Worm (Caenorhabditis elegans): ENCODE data around the gene aat-6.
"Not testable (repeated sequence)": the region's sequence is repeated elsewhere in the genome, so short reads cannot be mapped to it uniquely, and the experiment has no call there.

Gene aat-6

ce11 chrV:11480734-11481133 lies 10.3 kb upstream of the aat-6 start, which contains the start of gene T11F9.14:
TSS of gene T11F9.14 (minus strand) at chrV:11480834.
- TF ChIP-seq unc-39, alr-1, elt-3 (tag; optimal IDR thresholded peaks at IDR 0.05): not testable (repeated sequence)

ce11 chrV:11479406-11479805 lies 8.9 kb upstream of the aat-6 start, which contains the start of gene T11F9.22:
TSS of gene T11F9.22 (plus strand) at chrV:11479706.
- TF ChIP-seq crh-2 (tag; optimal IDR thresholded peaks at IDR 0.05) (no peak), nhr-21 (tag; optimal IDR thresholded peaks at IDR 0.05) (no peak), nhr-77 (tag; optimal IDR thresholded peaks at IDR 0.05) (no peak), alr-1 (tag; optimal IDR thresholded peaks at IDR 0.05) (no peak), ceh-82 (tag; optimal IDR thresholded peaks at IDR 0.05) (no peak), unc-55 (GFP tag; optimal IDR thresholded peaks at IDR 0.05) (no peak), elt-3 (tag; optimal IDR thresholded peaks at IDR 0.05) (no peak), aly-2 (tag; optimal IDR thresholded peaks at IDR 0.05) (no peak), unc-62 (GFP tag; optimal IDR thresholded peaks at IDR 0.05) (no peak), skn-1 (tag; optimal IDR thresholded peaks at IDR 0.05) (no peak), ztf-1 (GFP tag; conservative IDR thresholded peaks at IDR 0.05) (no peak), ZK546.5 (tag; optimal IDR thresholded peaks at IDR 0.05) (no peak), nhr-10 (tag; optimal IDR thresholded peaks at IDR 0.05) (no peak), lin-11 (tag; optimal IDR thresholded peaks at IDR 0.05) (no peak), C34F6.9 (tag; optimal IDR thresholded peaks at IDR 0.05) (no peak), nhr-12 (tag; optimal IDR thresholded peaks at IDR 0.05) (no peak), lin-13 (GFP tag; optimal IDR thresholded peaks at IDR 0.05) (no peak), ztf-4 (tag; optimal IDR thresholded peaks at IDR 0.05) (no peak), ceh-16 (tag; optimal IDR thresholded peaks at IDR 0.05) (no peak)

- not testable (repeated sequence) for TF ChIP-seq ztf-1 (GFP tag; conservative IDR thresholded peaks at IDR 0.05); ceh-16 (tag; optimal IDR thresholded peaks at IDR 0.05); fos-1 (tag; optimal IDR thresholded peaks at IDR 0.05)
Measured at ce11 chrV:11475638-11476037, 5.2 kb upstream of the aat-6 start, which contains the start of gene T11F9.7. TSS of gene T11F9.7 (plus strand) at chrV:11475938.

DNA sequence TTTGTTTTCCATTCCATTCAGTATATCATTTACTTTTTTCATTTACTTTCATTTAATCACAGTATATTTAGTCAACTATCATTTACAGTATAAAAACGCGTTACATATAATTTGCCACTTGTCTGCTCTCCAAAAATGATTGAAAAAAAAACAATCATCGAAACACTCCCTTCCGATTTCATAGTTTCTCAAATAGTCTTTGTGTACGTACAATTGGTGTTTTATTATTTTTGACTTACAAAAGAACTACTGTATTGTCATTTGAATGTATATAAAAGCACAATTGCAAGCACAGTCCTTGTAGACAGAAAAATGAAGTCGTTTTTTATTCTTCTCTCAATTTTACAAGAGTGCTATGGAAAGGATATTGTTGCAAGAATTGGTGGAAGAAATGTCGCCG lies 3.9 kb upstream of the aat-6 start, which contains the start of gene nas-22:
Gene nas-22 (plus strand): TSS at position 301 of the 400 bp plus-strand sequence.
- TF ChIP-seq gmeb-1 (tag; optimal IDR thresholded peaks at IDR 0.05): no peak
- TF ChIP-seq blmp-1 (tag; optimal IDR thresholded peaks at IDR 0.05; ENCODE audit: insufficient read depth): no peak
- TF ChIP-seq ceh-16 (tag; optimal IDR thresholded peaks at IDR 0.05): no peak
- TF ChIP-seq nhr-77 (tag; optimal IDR thresholded peaks at IDR 0.05): no peak
- TF ChIP-seq snpc-4 (tag; optimal IDR thresholded peaks at IDR 0.05): no peak
- TF ChIP-seq nhr-129 (tag; optimal IDR thresholded peaks at IDR 0.05): no peak
- TF ChIP-seq ztf-4 (tag; optimal IDR thresholded peaks at IDR 0.05): no peak
- TF ChIP-seq fos-1 (tag; optimal IDR thresholded peaks at IDR 0.05): no peak
- no peak for TF ChIP-seq ztf-1 (GFP tag; conservative IDR thresholded peaks at IDR 0.05)
- TF ChIP-seq elt-3 (tag; optimal IDR thresholded peaks at IDR 0.05): no peak
- no peak for TF ChIP-seq nhr-6 (tag; optimal IDR thresholded peaks at IDR 0.05)
- TF ChIP-seq C34F6.9 (tag; optimal IDR thresholded peaks at IDR 0.05): no peak
- no peak for TF ChIP-seq nhr-10 (tag; optimal IDR thresholded peaks at IDR 0.05)
- TF ChIP-seq nhr-23 (tag; optimal IDR thresholded peaks at IDR 0.05): no peak
- no peak for TF ChIP-seq unc-62 (GFP tag; optimal IDR thresholded peaks at IDR 0.05)
- no peak for TF ChIP-seq alr-1 (tag; optimal IDR thresholded peaks at IDR 0.05)
- TF ChIP-seq crh-2 (tag; optimal IDR thresholded peaks at IDR 0.05): no peak
- TF ChIP-seq lin-11 (tag; optimal IDR thresholded peaks at IDR 0.05): no peak
- no peak for TF ChIP-seq nhr-21 (tag; optimal IDR thresholded peaks at IDR 0.05)
- TF ChIP-seq egl-27 (tag; optimal IDR thresholded peaks at IDR 0.05): no peak

DNA sequence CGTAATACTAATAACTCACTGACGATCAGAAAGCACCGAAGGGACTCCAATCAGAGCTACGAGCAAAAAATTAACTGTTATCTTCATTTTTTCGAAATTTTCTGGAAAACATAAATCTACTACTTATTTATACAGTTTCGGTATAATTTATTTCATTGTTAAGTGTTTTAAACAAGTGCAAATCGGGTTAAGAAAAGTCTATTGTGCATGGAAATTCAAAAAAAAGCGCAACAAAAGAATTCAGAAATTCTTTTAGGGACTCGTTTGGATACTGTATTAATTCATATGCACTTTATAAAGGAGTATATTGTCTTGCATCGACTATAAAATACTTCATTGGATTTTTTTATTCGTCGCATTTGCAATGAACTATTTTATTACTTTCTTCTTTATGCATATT lies 1.7 kb upstream of the aat-6 start, which contains the start of the genes nas-20 and nas-21:
Gene nas-20 (minus strand): TSS at position 101 of the 400 bp plus-strand sequence.
Gene nas-21 (plus strand): TSS at position 356 of the 400 bp plus-strand sequence.
- no peak for TF ChIP-seq unc-39 (tag; optimal IDR thresholded peaks at IDR 0.05)
- TF ChIP-seq sma-3 (GFP tag; optimal IDR thresholded peaks at IDR 0.05): no peak
- no peak for TF ChIP-seq nhr-10 (tag; optimal IDR thresholded peaks at IDR 0.05)
- TF ChIP-seq zag-1 (tag; optimal IDR thresholded peaks at IDR 0.05): no peak
- no peak for TF ChIP-seq aly-2 (tag; optimal IDR thresholded peaks at IDR 0.05)
- no peak for TF ChIP-seq nhr-237 (tag; optimal IDR thresholded peaks at IDR 0.05)
- TF ChIP-seq ztf-11 (tag; optimal IDR thresholded peaks at IDR 0.05): no peak
- no peak for TF ChIP-seq ZK546.5 (tag; optimal IDR thresholded peaks at IDR 0.05)
- no peak for TF ChIP-seq dmd-4 (tag; optimal IDR thresholded peaks at IDR 0.05)
- no peak for TF ChIP-seq egl-27 (tag; optimal IDR thresholded peaks at IDR 0.05)
- TF ChIP-seq mab-5 (tag; optimal IDR thresholded peaks at IDR 0.05): no peak
- TF ChIP-seq blmp-1 (tag; optimal IDR thresholded peaks at IDR 0.05; ENCODE audit: insufficient read depth): no peak
- no peak for TF ChIP-seq nhr-23 (tag; optimal IDR thresholded peaks at IDR 0.05)
- no peak for TF ChIP-seq mdl-1 (tag; optimal IDR thresholded peaks at IDR 0.05)
- no peak for TF ChIP-seq gmeb-1 (tag; optimal IDR thresholded peaks at IDR 0.05)
- no peak for TF ChIP-seq elt-3 (tag; optimal IDR thresholded peaks at IDR 0.05)
- TF ChIP-seq alr-1 (tag; optimal IDR thresholded peaks at IDR 0.05): no peak
- no peak for TF ChIP-seq C34F6.9 (tag; optimal IDR thresholded peaks at IDR 0.05)
- TF ChIP-seq R02D3.7 (tag; optimal IDR thresholded peaks at IDR 0.05): no peak

All from whole organism, L2 larva.